Fruit fly (Drosophila melanogaster): ENCODE results near the gene REPTOR-BP.

The REPTOR-BP gene

dm6 chr2L:10220501-10221386 is 43.2 kb upstream of the REPTOR-BP start, which contains the start of the genes Npc1a and Prosalpha6 (continued):
- no peak for TF ChIP-seq Meics (GFP tag; optimal IDR thresholded peaks at IDR 0.05)
- no peak for TF ChIP-seq H15 (GFP tag; IDR thresholded peaks at IDR 0.05)
- TF ChIP-seq MESR4 (GFP tag; optimal IDR thresholded peaks at IDR 0.05) = peak; percentile 36
- TF ChIP-seq CG15479 (GFP tag; optimal IDR thresholded peaks at IDR 0.05) = no peak
- TF ChIP-seq CG14050 (GFP tag; IDR thresholded peaks at IDR 0.05) = no peak
- peak; percentile 43 for TF ChIP-seq Max (GFP tag; optimal IDR thresholded peaks at IDR 0.05)
- no peak for TF ChIP-seq Hey (tag; optimal IDR thresholded peaks at IDR 0.05)
- TF ChIP-seq gce (GFP tag; IDR thresholded peaks at IDR 0.05) = no peak
- no peak for TF ChIP-seq dan (GFP tag; IDR thresholded peaks at IDR 0.05)
- TF ChIP-seq vvl (GFP tag; IDR thresholded peaks at IDR 0.05) = no peak
- TF ChIP-seq HLH3B (GFP tag; IDR thresholded peaks at IDR 0.05) = no peak
- TF ChIP-seq Oaz (GFP tag; IDR thresholded peaks at IDR 0.05) = no peak
- TF ChIP-seq CG4424 (GFP tag; optimal IDR thresholded peaks at IDR 0.05) = peak; percentile 8
- no peak for TF ChIP-seq tap (tag; optimal IDR thresholded peaks at IDR 0.05)
- no peak for TF ChIP-seq zfh1 (GFP tag; IDR thresholded peaks at IDR 0.05)
- peak; percentile 16 for TF ChIP-seq CG15514 (GFP tag; optimal IDR thresholded peaks at IDR 0.05)
- no peak for TF ChIP-seq NK7.1 (GFP tag; optimal IDR thresholded peaks at IDR 0.05)
- no peak for TF ChIP-seq ase (GFP tag; IDR thresholded peaks at IDR 0.05)
- TF ChIP-seq CkIIα-i1 (GFP tag; IDR thresholded peaks at IDR 0.05) = no peak
- 0 out of 3 replicates have a peak, but pooled peaks have one; percentile 28 for TF ChIP-seq Doc3 (GFP tag; IDR thresholded peaks at IDR 0.05; ENCODE audit: partially characterized antibody)
- no peak for TF ChIP-seq PHDP (tag; optimal IDR thresholded peaks at IDR 0.05)
- peak; percentile 82 for TF ChIP-seq CG14667 (GFP tag; IDR thresholded peaks at IDR 0.05)
- TF ChIP-seq CG17186 (GFP tag; optimal IDR thresholded peaks at IDR 0.05) = peak; percentile 12
- TF ChIP-seq Sin3A (optimal IDR thresholded peaks at IDR 0.05) = peak; percentile 47
- TF ChIP-seq CG17612 (GFP tag; IDR thresholded peaks at IDR 0.05) = no peak
- TF ChIP-seq CG17802 (tag; optimal IDR thresholded peaks at IDR 0.05) = peak; percentile 25
- peak; percentile 88 for TF ChIP-seq BEAF-32 (GFP tag; optimal IDR thresholded peaks at IDR 0.05)
- peak; percentile 9 to 40 for TF ChIP-seq Pdp1 (GFP tag; optimal IDR thresholded peaks at IDR 0.05)
- TF ChIP-seq Nf-YC (tag; optimal IDR thresholded peaks at IDR 0.05) = peak; percentile 30
- no peak for TF ChIP-seq C15 (GFP tag; IDR thresholded peaks at IDR 0.05)
- TF ChIP-seq ato (GFP tag; IDR thresholded peaks at IDR 0.05; ENCODE audit: partially characterized antibody) = peak; percentile 57; the same call in 1 of the 2 replicates
- no peak for TF ChIP-seq CG7745 (tag; optimal IDR thresholded peaks at IDR 0.05)
- peak; percentile 36 for TF ChIP-seq CG2120 (GFP tag; optimal IDR thresholded peaks at IDR 0.05)
- no peak for TF ChIP-seq Dip2 (GFP tag; IDR thresholded peaks at IDR 0.05)
- no peak for TF ChIP-seq dmrt99B (tag; optimal IDR thresholded peaks at IDR 0.05)
- TF ChIP-seq CG15073 (GFP tag; optimal IDR thresholded peaks at IDR 0.05) = no peak
- no peak for TF ChIP-seq jumu (GFP tag; optimal IDR thresholded peaks at IDR 0.05)
- peak; percentile 15 for TF ChIP-seq Xbp1 (GFP tag; optimal IDR thresholded peaks at IDR 0.05)
- TF ChIP-seq CG1603 (tag; optimal IDR thresholded peaks at IDR 0.05) = peak; percentile 100
- peak; percentile 46 for TF ChIP-seq Sry-β (GFP tag; optimal IDR thresholded peaks at IDR 0.05)
- TF ChIP-seq Spps (tag; optimal IDR thresholded peaks at IDR 0.05) = no peak
- TF ChIP-seq NC2α (GFP tag; optimal IDR thresholded peaks at IDR 0.05) = peak; percentile 25
- no peak for TF ChIP-seq eyg (GFP tag; optimal IDR thresholded peaks at IDR 0.05)
- peak; percentile 79 for TF ChIP-seq Dref (GFP tag; IDR thresholded peaks at IDR 0.05)
- TF ChIP-seq slou (GFP tag; optimal IDR thresholded peaks at IDR 0.05) = no peak
- TF ChIP-seq CG7357 (GFP tag; IDR thresholded peaks at IDR 0.05) = no peak
- no peak for TF ChIP-seq otp (GFP tag; IDR thresholded peaks at IDR 0.05)
- peak; percentile 6 for TF ChIP-seq CG33557 (GFP tag; optimal IDR thresholded peaks at IDR 0.05)
- TF ChIP-seq CG8290 (GFP tag; optimal IDR thresholded peaks at IDR 0.05) = peak; percentile 77
- peak; percentile 72 to 82 for TF ChIP-seq CG8290 (tag; optimal IDR thresholded peaks at IDR 0.05)
